Worm (Caenorhabditis elegans) whole organism, L1 larva: Measurements from ENCODE around the gene M153.5.

Source experiments
- C04F5.9 ChIP-seq: sonication (generic microtip); optimal IDR thresholded peaks from 2 replicates; lab custom pipeline; 2016; ENCODE audit warnings: missing genetic modification characterization, missing compliant biosample characterization
- alr-1 ChIP-seq: fragments of 200-800 bp; sonication (Bioruptor generic); optimal IDR thresholded peaks from 2 replicates; lab custom pipeline; 2018; ENCODE audit warnings: borderline replicate concordance, mild to moderate bottlenecking, missing genetic modification characterization, missing compliant biosample characterization
- blmp-1 ChIP-seq: fragments of 150-350 bp; optimal IDR thresholded peaks from 2 replicates; lab custom pipeline; 2014; ENCODE audit warnings: missing biosample characterization, missing genetic modification characterization
- ceh-8 ChIP-seq: fragments of 200-800 bp; sonication (Bioruptor generic); optimal IDR thresholded peaks from 2 replicates; lab custom pipeline; 2018; ENCODE audit warnings: mild to moderate bottlenecking, missing genetic modification characterization, moderate library complexity, missing compliant biosample characterization
- ceh-88 ChIP-seq: fragments of 200-800 bp; sonication (Bioruptor generic); IDR thresholded peaks from 2 replicates; pipeline ENCODE4 v1.3.6; 2022; ENCODE audit warnings: missing genetic modification characterization, missing compliant biosample characterization
- ces-1 ChIP-seq: fragments of 150-350 bp; optimal IDR thresholded peaks from 2 replicates; lab custom pipeline; 2014; ENCODE audit warnings: missing biosample characterization, missing genetic modification reagents, missing genetic modification characterization
- dsc-1 ChIP-seq: sonication (generic microtip); optimal IDR thresholded peaks from 2 replicates; lab custom pipeline; 2016; ENCODE audit warnings: mild to moderate bottlenecking, missing genetic modification characterization, missing compliant biosample characterization
- efl-1 ChIP-seq, 4 experiments: fragments of 150-350 bp; optimal IDR thresholded peaks in 3 of 4; peaks in 1 of 4; 1 replicate in 1 of 4; 2 replicates in 3 of 4; lab custom pipeline; 2014; ENCODE audit warnings: missing biosample characterization in 2 of 4, missing genetic modification characterization in 2 of 4, missing genetic modification reagents in 2 of 4
- efl-3 ChIP-seq: fragments of 200-800 bp; sonication (Bioruptor generic); optimal IDR thresholded peaks from 2 replicates; lab custom pipeline; 2018; ENCODE audit warnings: mild to moderate bottlenecking, missing genetic modification characterization, missing compliant biosample characterization
- egl-27 ChIP-seq, 2 experiments: fragments of 150-350 bp in 1 of 2; sonication (generic microtip); optimal IDR thresholded peaks; 3 replicates each; lab custom pipeline; 2017 to 2018; ENCODE audit warnings: missing biosample characterization in 2 of 2, missing genetic modification characterization in 2 of 2, missing genetic modification reagents in 2 of 2
- elt-3 ChIP-seq, 6 experiments: fragments of 150-350 bp in 1 of 6; sonication (generic microtip); optimal IDR thresholded peaks; 2 replicates each; lab custom pipeline; 2017 to 2018; ENCODE audit warnings: missing biosample characterization in 6 of 6, missing genetic modification characterization in 6 of 6, inconsistent platforms in 1 of 6
- ets-5 ChIP-seq: fragments of 200-800 bp; sonication (Bioruptor generic); IDR thresholded peaks from 2 replicates; pipeline ENCODE4 v1.3.6; 2022; ENCODE audit warnings: missing genetic modification characterization, missing compliant biosample characterization
- fkh-4 ChIP-seq: sonication (generic microtip); optimal IDR thresholded peaks from 2 replicates; lab custom pipeline; 2016; ENCODE audit warnings: missing compliant biosample characterization, missing genetic modification characterization, borderline replicate concordance
- grh-1 ChIP-seq: fragments of 200-800 bp; sonication (Bioruptor generic); IDR thresholded peaks from 2 replicates; pipeline ENCODE4 v1.3.6; 2022; ENCODE audit warnings: missing genetic modification reagents, missing genetic modification characterization, missing compliant biosample characterization
- hlh-4 ChIP-seq: sonication (generic microtip); optimal IDR thresholded peaks from 2 replicates; lab custom pipeline; 2016; ENCODE audit warnings: mild to moderate bottlenecking, missing genetic modification characterization, missing compliant biosample characterization
- jun-1 ChIP-seq: fragments of 150-350 bp; optimal IDR thresholded peaks from 2 replicates; lab custom pipeline; 2014; ENCODE audit warnings: missing biosample characterization, missing genetic modification reagents, missing genetic modification characterization
- lin-13 ChIP-seq: fragments of 150-350 bp; optimal IDR thresholded peaks from 2 replicates; lab custom pipeline; 2014; ENCODE audit warnings: missing biosample characterization, missing genetic modification reagents, missing genetic modification characterization
- lin-14 ChIP-seq: fragments of 200-800 bp; sonication (Bioruptor generic); optimal IDR thresholded peaks from 2 replicates; lab custom pipeline; 2018; ENCODE audit warnings: mild to moderate bottlenecking, missing genetic modification characterization, moderate library complexity, missing compliant biosample characterization
- lin-35 ChIP-seq, 2 experiments: fragments of 150-350 bp; optimal IDR thresholded peaks; 2 replicates each; lab custom pipeline; 2014; ENCODE audit warnings: missing biosample characterization in 2 of 2, missing genetic modification characterization in 2 of 2, missing genetic modification reagents in 2 of 2
- lin-39 ChIP-seq: fragments of 150-350 bp; optimal IDR thresholded peaks from 2 replicates; lab custom pipeline; 2014; ENCODE audit warnings: missing biosample characterization, missing genetic modification reagents, missing genetic modification characterization
- lsy-2 ChIP-seq, 2 experiments: fragments of 150-350 bp; optimal IDR thresholded peaks; 2 replicates each; lab custom pipeline; 2014; ENCODE audit warnings: missing biosample characterization in 2 of 2, missing genetic modification characterization in 2 of 2
- mdl-1 ChIP-seq, 2 experiments: fragments of 150-350 bp; optimal IDR thresholded peaks; 2 replicates each; lab custom pipeline; 2014 to 2017; ENCODE audit warnings: missing biosample characterization in 2 of 2, missing genetic modification characterization in 2 of 2, inconsistent platforms in 1 of 2
- mep-1 ChIP-seq: fragments of 150-350 bp; optimal IDR thresholded peaks from 2 replicates; lab custom pipeline; 2014; ENCODE audit warnings: missing biosample characterization, missing genetic modification characterization
- nhr-19 ChIP-seq: fragments of 200-800 bp; sonication (Bioruptor generic); conservative IDR thresholded peaks from 2 replicates; pipeline ENCODE4 v1.3.6; 2022; ENCODE audit warnings: missing genetic modification characterization, missing compliant biosample characterization
- nhr-20 ChIP-seq: sonication (generic microtip); optimal IDR thresholded peaks from 2 replicates; lab custom pipeline; 2016; ENCODE audit warnings: mild to moderate bottlenecking, missing genetic modification characterization, missing compliant biosample characterization
- nhr-237 ChIP-seq: fragments of 150-350 bp; optimal IDR thresholded peaks from 2 replicates; lab custom pipeline; 2014; ENCODE audit warnings: missing biosample characterization, missing genetic modification characterization
- nhr-47 ChIP-seq: sonication (generic microtip); optimal IDR thresholded peaks from 2 replicates; lab custom pipeline; 2016; ENCODE audit warnings: mild to moderate bottlenecking, missing genetic modification characterization, moderate library complexity, missing compliant biosample characterization
- nhr-71 ChIP-seq: sonication (generic microtip); optimal IDR thresholded peaks from 2 replicates; lab custom pipeline; 2016; ENCODE audit warnings: mild to moderate bottlenecking, missing genetic modification characterization, moderate library complexity, missing compliant biosample characterization
- nhr-76 ChIP-seq: sonication (generic microtip); optimal IDR thresholded peaks from 2 replicates; lab custom pipeline; 2017; ENCODE audit warnings: missing biosample characterization, missing genetic modification characterization
- nhr-77 ChIP-seq: fragments of 150-350 bp; optimal IDR thresholded peaks from 2 replicates; lab custom pipeline; 2014; ENCODE audit warnings: missing biosample characterization, missing genetic modification characterization
- nhr-85 ChIP-seq: sonication (generic microtip); peaks from one replicate; lab custom pipeline; 2016; ENCODE audit warnings: missing genetic modification characterization, inconsistent platforms, missing compliant biosample characterization
- nhr-90 ChIP-seq: sonication (generic microtip); optimal IDR thresholded peaks from 2 replicates; lab custom pipeline; 2016; ENCODE audit warnings: mild to moderate bottlenecking, missing genetic modification characterization, missing compliant biosample characterization; ENCODE audit not compliant: poor library complexity
- pag-3 ChIP-seq: sonication (generic microtip); optimal IDR thresholded peaks from 2 replicates; lab custom pipeline; 2017; ENCODE audit warnings: missing genetic modification characterization, mild to moderate bottlenecking, missing compliant biosample characterization, antibody characterized with exemption, borderline replicate concordance; ENCODE audit not compliant: insufficient read depth
- pqm-1 ChIP-seq: sonication (generic microtip); optimal IDR thresholded peaks from 3 replicates; lab custom pipeline; 2017; ENCODE audit warnings: missing biosample characterization, missing genetic modification characterization
- rnt-1 ChIP-seq: sonication (generic microtip); optimal IDR thresholded peaks from 2 replicates; lab custom pipeline; 2016; ENCODE audit warnings: mild to moderate bottlenecking, missing genetic modification characterization, moderate library complexity, missing compliant biosample characterization
- snu-23 ChIP-seq: sonication (generic microtip); optimal IDR thresholded peaks from 2 replicates; lab custom pipeline; 2016; ENCODE audit warnings: missing genetic modification characterization, missing compliant biosample characterization
- sup-37 ChIP-seq: fragments of 200-800 bp; sonication (Bioruptor generic); optimal IDR thresholded peaks from 2 replicates; lab custom pipeline; 2018; ENCODE audit warnings: mild to moderate bottlenecking, missing genetic modification characterization, missing compliant biosample characterization
- swsn-7 ChIP-seq: sonication (generic microtip); optimal IDR thresholded peaks from 2 replicates; lab custom pipeline; 2016; ENCODE audit warnings: missing genetic modification characterization, missing compliant biosample characterization
- tbx-2 ChIP-seq: sonication (generic microtip); optimal IDR thresholded peaks from 2 replicates; lab custom pipeline; 2016; ENCODE audit warnings: missing genetic modification characterization, missing compliant biosample characterization
- unc-130 ChIP-seq: fragments of 150-350 bp; optimal IDR thresholded peaks from 2 replicates; lab custom pipeline; 2017; ENCODE audit warnings: missing biosample characterization, missing genetic modification characterization, inconsistent platforms
- unc-62 ChIP-seq: fragments of 150-350 bp; optimal IDR thresholded peaks from 2 replicates; lab custom pipeline; 2014; ENCODE audit warnings: missing biosample characterization, missing genetic modification reagents, missing genetic modification characterization
- unc-98 ChIP-seq: fragments of 200-800 bp; sonication (Bioruptor generic); IDR thresholded peaks from 2 replicates; pipeline ENCODE4 v1.3.6; 2022; ENCODE audit warnings: missing genetic modification characterization, missing compliant biosample characterization
- xbp-1 ChIP-seq: sonication (generic microtip); optimal IDR thresholded peaks from 2 replicates; lab custom pipeline; 2016; ENCODE audit warnings: missing genetic modification characterization, missing compliant biosample characterization
- ztf-11 ChIP-seq, 2 experiments: sonication (generic microtip); optimal IDR thresholded peaks; 2 replicates each; lab custom pipeline; 2016 to 2017; ENCODE audit warnings: missing genetic modification characterization in 2 of 2, missing biosample characterization in 1 of 2, missing compliant biosample characterization in 1 of 2
- ztf-4 ChIP-seq: fragments of 150-350 bp; optimal IDR thresholded peaks from 2 replicates; lab custom pipeline; 2014; ENCODE audit warnings: missing biosample characterization, missing genetic modification characterization

M153.5 gene

ce11 chrX:12179090-12179488 lies 35.3 kb downstream of the M153.5 start:
- peak; percentile 60 for TF ChIP-seq lin-14 (GFP tag; lab: Kevin White, UChicago)
- peak; percentile 20 for TF ChIP-seq snu-23 (GFP tag; lab: Kevin White, UChicago)
- no peak for TF ChIP-seq lin-39 (tag; lab: Kevin White, UChicago)
- no peak for TF ChIP-seq jun-1
- TF ChIP-seq swsn-7 (tag; lab: Kevin White, UChicago) = peak; percentile 1
- peak; percentile 34 for TF ChIP-seq nhr-71
- no peak for TF ChIP-seq hlh-4
- TF ChIP-seq nhr-85 (tag; lab: Kevin White, UChicago) = peak; percentile 55
- TF ChIP-seq blmp-1 (tag; lab: Kevin White, UChicago) = peak; percentile 22
- peak in 1 of 2 experiments; percentile 18 for TF ChIP-seq mdl-1 (tag; optimal IDR thresholded peaks at IDR 0.05; lab: Kevin White, UChicago)
- peak; percentile 54 for TF ChIP-seq grh-1 (GFP tag; lab: Robert Waterston, UW)
- peak; percentile 7 for TF ChIP-seq nhr-77 (tag; lab: Kevin White, UChicago)
- TF ChIP-seq egl-27 (tag; optimal IDR thresholded peaks at IDR 0.05; lab: Kevin White, UChicago) = peak in 1 of 2 experiments; percentile 26
- TF ChIP-seq tbx-2 = no peak
- TF ChIP-seq efl-1 (optimal IDR thresholded peaks at IDR 0.05; lab: Kevin White, UChicago) = no peak
- TF ChIP-seq efl-1 (GFP tag; optimal IDR thresholded peaks at IDR 0.05 in 1 of 2; lab: Kevin White, UChicago) = peak in 1 of 2 experiments; percentile 35
- no peak for TF ChIP-seq unc-62
- TF ChIP-seq ceh-88 (GFP tag; lab: Robert Waterston, UW) = 0 out of 2 replicates have a peak, but pooled peaks have one; percentile 31
- TF ChIP-seq ets-5 (GFP tag; lab: Robert Waterston, UW) = no peak
- peak; percentile 8 for TF ChIP-seq sup-37 (GFP tag; lab: Kevin White, UChicago)
- TF ChIP-seq nhr-20 (tag; lab: Kevin White, UChicago) = peak; percentile 55
- peak; percentile 16 for TF ChIP-seq unc-130 (tag; lab: Kevin White, UChicago)
- no peak for TF ChIP-seq unc-98
- peak; percentile 19; the same call in 1 of the 2 replicates for TF ChIP-seq nhr-19
- no peak for TF ChIP-seq C04F5.9

DNA sequence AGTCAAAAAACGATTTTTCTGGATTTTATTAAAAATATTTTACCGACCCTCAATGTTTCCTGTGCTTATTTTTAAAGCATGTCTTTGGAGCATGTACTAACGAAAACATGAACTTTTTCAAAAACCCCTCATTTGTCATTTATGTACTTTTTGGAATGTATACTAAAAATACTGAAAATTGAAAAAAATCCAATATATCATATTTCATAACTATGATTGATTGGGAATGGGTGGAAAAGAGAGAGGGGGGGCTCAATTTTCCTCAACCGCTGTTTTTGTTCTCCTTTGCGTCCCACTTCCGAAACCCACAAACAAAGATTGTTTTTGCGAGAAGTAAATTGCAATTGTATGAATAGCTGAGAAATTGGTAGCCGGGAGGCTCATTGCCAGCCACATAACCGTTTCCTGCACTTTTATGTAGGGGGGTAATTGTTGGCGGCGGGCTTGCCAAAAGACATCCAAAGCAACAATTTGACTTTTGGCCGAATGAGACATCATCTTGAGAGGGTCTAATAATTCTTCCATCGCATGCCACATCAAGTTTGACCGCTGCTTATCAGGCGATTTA lies 36.1 kb downstream of the M153.5 start:
- TF ChIP-seq blmp-1 (tag; lab: Kevin White, UChicago) (peak; percentile 4), nhr-47 (no peak), efl-3 (GFP tag; lab: Kevin White, UChicago) (no peak), efl-1 (optimal IDR thresholded peaks at IDR 0.05; lab: Kevin White, UChicago) (no peak), efl-1 (GFP tag; optimal IDR thresholded peaks at IDR 0.05 in 1 of 2; lab: Kevin White, UChicago) (peak in 1 of 2 experiments; percentile 56), nhr-76 (no peak)
- TF ChIP-seq, all 84 proteins: peak for 2

ce11 chrX:12180681-12181080 lies 36.9 kb downstream of the M153.5 start:
- TF ChIP-seq swsn-7 (tag; lab: Kevin White, UChicago) (peak; percentile 16), fkh-4 (tag; lab: Kevin White, UChicago) (no peak), pqm-1 (tag; lab: Kevin White, UChicago) (no peak), ztf-11 (tag; optimal IDR thresholded peaks at IDR 0.05; lab: Kevin White, UChicago) (no peak), nhr-19 (peak; percentile 48), lin-35 (GFP tag; optimal IDR thresholded peaks at IDR 0.05; lab: Kevin White, UChicago) (peak; percentile 1 to 44), nhr-90 (peak; percentile 40), grh-1 (GFP tag; lab: Robert Waterston, UW) (peak; percentile 89), lin-13 (GFP tag; lab: Kevin White, UChicago) (peak; percentile 13), nhr-85 (tag; lab: Kevin White, UChicago) (peak; percentile 96), tbx-2 (peak; percentile 65), lin-14 (GFP tag; lab: Kevin White, UChicago) (peak; percentile 83), dsc-1 (tag; lab: Kevin White, UChicago) (no peak), blmp-1 (tag; lab: Kevin White, UChicago) (peak; percentile 91), elt-3 (tag; optimal IDR thresholded peaks at IDR 0.05; lab: Kevin White, UChicago) (peak in 5 of 6 experiments; percentile 6 to 50 (median 33)), ztf-4 (tag; lab: Kevin White, UChicago) (no peak), ceh-88 (GFP tag; lab: Robert Waterston, UW) (no peak), mep-1 (peak; percentile 63), ces-1 (GFP tag; lab: Kevin White, UChicago) (no peak), alr-1 (tag; lab: Kevin White, UChicago) (no peak), xbp-1 (peak; percentile 11), pag-3 (tag; lab: Kevin White, UChicago) (peak; percentile 2), nhr-76 (no peak), rnt-1 (tag; lab: Kevin White, UChicago) (peak; percentile 15), ceh-8 (GFP tag; lab: Kevin White, UChicago) (peak; percentile 65), nhr-237 (tag; lab: Kevin White, UChicago) (no peak), efl-1 (optimal IDR thresholded peaks at IDR 0.05; lab: Kevin White, UChicago) (no peak), efl-1 (GFP tag; optimal IDR thresholded peaks at IDR 0.05 in 1 of 2; lab: Kevin White, UChicago) (no peak), lsy-2 (tag; optimal IDR thresholded peaks at IDR 0.05; lab: Kevin White, UChicago) (peak in 1 of 2 experiments; percentile 52)
